Fruit fly (Drosophila melanogaster): Measurements from ENCODE around the gene CG42658.

The CG42658 gene

DNA sequence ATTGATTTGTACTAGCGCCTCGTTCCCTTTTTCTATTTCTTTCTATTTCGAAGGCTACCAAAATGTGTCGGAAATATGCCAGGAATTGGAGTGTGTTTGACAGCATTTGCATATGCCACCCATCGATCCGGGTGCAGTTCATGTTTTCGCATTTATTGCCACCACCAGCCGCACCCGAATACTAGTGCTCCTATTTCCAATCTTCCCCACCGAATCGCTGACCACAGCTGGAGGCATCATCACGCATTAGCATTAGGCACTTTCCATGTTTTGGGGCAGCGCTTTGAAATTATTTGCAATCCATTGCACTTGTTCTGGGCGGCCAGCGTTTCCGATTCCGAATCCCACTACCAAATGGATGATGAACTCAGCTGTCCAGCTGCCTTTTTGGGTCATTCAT is at the start of gene CG42658:
Gene CG42658 (minus strand): TSS at position 101 of the 400 bp plus-strand sequence.
- TF ChIP-seq EcR (GFP tag; optimal IDR thresholded peaks at IDR 0.05): no peak
- no peak for TF ChIP-seq Dll (optimal IDR thresholded peaks at IDR 0.05)
- no peak for TF ChIP-seq usp (GFP tag; optimal IDR thresholded peaks at IDR 0.05)

DNA sequence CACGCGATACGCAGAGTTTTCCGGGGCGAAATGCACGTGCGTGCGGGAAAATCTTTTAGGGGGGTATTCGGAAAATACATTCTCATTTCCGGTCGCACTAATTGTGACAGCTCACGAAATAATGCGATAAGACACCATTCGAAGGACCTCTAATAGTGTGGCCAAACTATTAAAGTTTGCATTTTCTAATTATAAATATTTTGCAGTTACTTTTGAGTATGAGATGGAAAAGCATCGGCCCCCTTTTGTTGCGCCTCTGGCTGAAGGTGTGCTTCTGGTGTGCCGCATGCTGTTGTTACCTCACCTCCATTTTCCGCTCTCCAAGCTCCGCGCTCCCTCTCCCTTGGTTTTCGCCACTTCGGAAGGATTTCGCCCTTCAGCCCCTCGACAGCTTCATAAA is 26.5 kb upstream of the CG42658 start:
- TF ChIP-seq psq (optimal IDR thresholded peaks at IDR 0.05) (no peak), EcR (GFP tag; optimal IDR thresholded peaks at IDR 0.05) (no peak), CG8478 (optimal IDR thresholded peaks at IDR 0.05) (no peak)

DNA sequence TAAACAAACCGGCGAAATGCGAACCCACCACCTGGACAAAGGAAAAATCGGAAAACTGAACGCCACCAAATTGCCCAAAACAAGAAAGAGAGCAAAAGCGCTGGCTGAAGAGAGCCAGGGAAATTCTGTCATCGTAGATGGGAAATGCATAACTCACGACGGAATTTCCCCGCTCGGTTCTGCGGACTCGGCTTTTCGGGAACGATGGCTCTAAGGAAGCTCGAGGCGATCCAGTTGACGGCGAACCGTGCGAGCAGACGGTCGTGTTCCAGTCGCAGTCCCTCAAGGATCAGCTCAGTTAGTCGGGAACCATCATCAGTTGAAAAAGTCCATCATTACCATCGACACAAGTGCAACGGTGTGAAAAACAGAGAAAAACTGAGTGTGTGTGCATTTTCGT is 23.7 kb upstream of the CG42658 start, which contains the start of gene eys:
Gene eys (plus strand): TSS at position 232 of the 400 bp plus-strand sequence.
- no peak for TF ChIP-seq usp (GFP tag; optimal IDR thresholded peaks at IDR 0.05)
- TF ChIP-seq Dll (optimal IDR thresholded peaks at IDR 0.05): no peak
- no peak for TF ChIP-seq EcR (GFP tag; optimal IDR thresholded peaks at IDR 0.05)
- no peak for TF ChIP-seq pan (optimal IDR thresholded peaks at IDR 0.05)
- TF ChIP-seq psq (optimal IDR thresholded peaks at IDR 0.05): no peak
- no peak for TF ChIP-seq CG8478 (optimal IDR thresholded peaks at IDR 0.05)

DNA sequence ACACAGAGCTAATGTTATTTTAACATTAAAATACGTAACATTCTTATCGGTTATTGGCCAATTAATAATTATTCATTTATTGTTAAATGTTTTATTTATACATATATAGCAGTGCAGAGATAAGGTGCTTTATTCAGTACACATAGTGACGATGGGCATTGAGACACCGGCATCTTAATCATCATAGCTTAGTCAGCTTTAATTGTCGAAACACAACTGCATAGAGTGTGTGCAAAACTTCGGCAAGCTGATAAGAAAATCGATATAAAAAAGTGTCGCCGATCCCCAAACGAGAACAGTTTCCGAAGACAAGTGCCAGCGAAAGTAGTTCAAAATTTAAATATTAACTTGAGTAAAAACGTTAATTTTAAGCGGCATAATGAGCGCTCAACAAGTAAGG is 19.9 kb upstream of the CG42658 start, which contains the start of gene CG16995:
Gene CG16995 (plus strand): TSS at position 301 of the 400 bp plus-strand sequence.
- no peak for TF ChIP-seq Dll (optimal IDR thresholded peaks at IDR 0.05)
- no peak for TF ChIP-seq CG8478 (optimal IDR thresholded peaks at IDR 0.05)
- no peak for TF ChIP-seq pan (optimal IDR thresholded peaks at IDR 0.05)
- TF ChIP-seq EcR (GFP tag; optimal IDR thresholded peaks at IDR 0.05): no peak
- no peak for TF ChIP-seq psq (optimal IDR thresholded peaks at IDR 0.05)
- TF ChIP-seq usp (GFP tag; optimal IDR thresholded peaks at IDR 0.05): no peak

DNA sequence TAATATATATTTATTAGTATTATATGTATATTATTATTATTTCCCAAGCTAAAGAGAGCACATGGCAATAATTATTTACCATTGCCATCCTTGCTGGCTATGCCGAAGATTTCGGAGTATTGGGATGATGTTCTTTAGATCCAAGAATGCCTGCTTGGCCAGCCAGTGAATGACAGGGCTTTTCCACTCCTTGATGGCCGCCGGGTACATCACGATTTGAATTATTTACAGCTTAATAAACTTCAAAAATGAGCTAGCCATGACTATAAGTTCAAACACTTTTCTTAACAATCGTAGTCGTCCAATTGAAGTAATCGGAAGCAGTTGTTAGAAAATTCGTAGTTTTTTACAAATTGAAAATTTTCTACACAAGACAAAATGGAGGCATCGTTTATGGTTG is 12.1 kb upstream of the CG42658 start, which contains the start of gene CG31949:
Gene CG31949 (plus strand): TSS at position 301 of the 400 bp plus-strand sequence.
- TF ChIP-seq pan (optimal IDR thresholded peaks at IDR 0.05): no peak
- no peak for TF ChIP-seq usp (GFP tag; optimal IDR thresholded peaks at IDR 0.05)
- no peak for TF ChIP-seq CG8478 (optimal IDR thresholded peaks at IDR 0.05)
- TF ChIP-seq psq (optimal IDR thresholded peaks at IDR 0.05): no peak
- no peak for TF ChIP-seq Dll (optimal IDR thresholded peaks at IDR 0.05)
- TF ChIP-seq EcR (GFP tag; optimal IDR thresholded peaks at IDR 0.05): no peak

DNA sequence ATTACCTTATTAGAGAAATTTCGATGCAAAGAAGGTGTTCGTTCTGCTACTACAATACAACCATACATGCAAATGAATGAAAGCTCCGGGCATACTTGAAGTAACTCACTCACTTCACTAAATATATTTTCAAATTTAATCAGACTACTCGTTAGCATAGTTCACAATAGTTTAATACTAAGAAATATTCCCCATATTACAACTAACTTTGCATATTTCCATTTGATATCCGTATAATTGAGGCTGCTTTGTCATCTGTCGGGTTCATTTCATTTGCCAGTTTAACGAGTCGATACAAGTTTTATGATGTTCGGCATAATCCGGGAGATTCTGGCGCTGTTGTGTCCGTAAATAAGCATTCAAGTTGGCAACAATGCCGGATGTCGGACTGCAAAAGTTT is 2.9 kb upstream of the CG42658 start, which contains the start of gene robl22E:
Gene robl22E (minus strand): TSS at position 101 of the 400 bp plus-strand sequence.
- TF ChIP-seq pan (optimal IDR thresholded peaks at IDR 0.05): no peak

DNA sequence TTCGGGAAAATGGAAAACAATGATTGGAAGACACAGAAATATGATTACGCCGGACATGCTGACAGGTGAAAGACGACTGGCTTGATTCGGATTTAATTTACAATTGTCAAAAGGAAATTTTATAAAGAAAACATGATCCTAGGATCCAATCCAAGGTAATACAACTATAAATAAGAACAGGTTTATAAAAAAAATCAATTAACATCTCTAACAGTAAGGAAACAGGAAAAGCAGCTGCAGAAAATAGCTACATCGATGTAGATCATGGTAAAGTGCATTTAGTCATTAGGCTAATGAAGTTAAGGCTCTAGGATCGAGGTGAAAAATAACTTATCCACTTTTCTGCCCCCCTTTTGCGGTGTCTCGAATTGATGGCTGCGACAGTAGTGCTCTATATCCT is 1.6 kb upstream of the CG42658 start, which contains the start of gene CG17237:
Gene CG17237 (minus strand): TSS at position 101 of the 400 bp plus-strand sequence.
- TF ChIP-seq psq (optimal IDR thresholded peaks at IDR 0.05) (no peak), EcR (GFP tag; optimal IDR thresholded peaks at IDR 0.05) (no peak), Dll (optimal IDR thresholded peaks at IDR 0.05) (no peak), pan (optimal IDR thresholded peaks at IDR 0.05) (no peak), usp (GFP tag; optimal IDR thresholded peaks at IDR 0.05) (no peak), CG8478 (optimal IDR thresholded peaks at IDR 0.05) (no peak)

DNA sequence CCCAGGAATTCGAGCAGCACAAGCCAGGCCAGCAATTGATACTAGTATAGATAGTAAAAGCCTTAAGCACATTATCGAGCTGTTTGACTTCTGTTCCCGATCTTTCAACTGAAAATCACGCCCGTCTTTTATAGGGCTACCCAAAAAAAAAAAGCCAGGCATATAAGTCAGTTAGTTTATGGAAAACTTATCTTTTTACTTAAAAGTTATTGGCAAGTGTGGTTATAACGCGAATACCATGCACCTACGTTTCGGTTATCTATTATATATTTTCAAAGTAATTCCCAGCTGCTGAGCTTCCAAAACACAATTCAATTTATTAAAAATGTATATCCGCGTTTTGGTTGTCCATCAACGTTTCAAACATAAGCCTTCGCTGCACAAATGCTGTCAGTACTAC is 934 bp downstream of the CG42658 start, which contains the start of gene CG31681:
Gene CG31681 (minus strand): TSS at position 101 of the 400 bp plus-strand sequence.
- TF ChIP-seq EcR (GFP tag; optimal IDR thresholded peaks at IDR 0.05) (no peak), CG8478 (optimal IDR thresholded peaks at IDR 0.05) (no peak), Dll (optimal IDR thresholded peaks at IDR 0.05) (no peak), pan (optimal IDR thresholded peaks at IDR 0.05) (no peak)

DNA sequence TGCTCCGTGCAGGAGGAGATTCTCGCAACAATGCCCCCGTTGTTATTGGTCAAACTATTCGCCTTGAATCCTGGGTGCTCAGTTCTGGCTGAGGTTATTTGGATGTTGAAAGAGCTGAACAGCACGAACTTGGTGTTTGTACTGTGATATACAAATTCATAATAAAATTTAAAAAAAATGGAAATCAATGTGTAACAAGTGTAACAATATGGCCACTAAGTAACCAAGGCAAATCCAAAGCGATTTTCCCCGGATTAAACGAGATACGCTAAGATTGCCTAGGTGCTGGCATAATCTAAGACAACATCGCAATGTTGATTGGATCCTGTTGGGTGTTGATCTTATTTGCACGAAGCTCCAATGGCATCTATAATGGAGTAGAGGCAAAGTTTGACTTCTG is 2.8 kb downstream of the CG42658 start, which contains the start of gene CG4271:
Gene CG4271 (plus strand): TSS at position 301 of the 400 bp plus-strand sequence.
- TF ChIP-seq pan (optimal IDR thresholded peaks at IDR 0.05) (no peak), Dll (optimal IDR thresholded peaks at IDR 0.05) (no peak), usp (GFP tag; optimal IDR thresholded peaks at IDR 0.05) (no peak), CG8478 (optimal IDR thresholded peaks at IDR 0.05) (no peak), EcR (GFP tag; optimal IDR thresholded peaks at IDR 0.05) (no peak), psq (optimal IDR thresholded peaks at IDR 0.05) (no peak)

DNA sequence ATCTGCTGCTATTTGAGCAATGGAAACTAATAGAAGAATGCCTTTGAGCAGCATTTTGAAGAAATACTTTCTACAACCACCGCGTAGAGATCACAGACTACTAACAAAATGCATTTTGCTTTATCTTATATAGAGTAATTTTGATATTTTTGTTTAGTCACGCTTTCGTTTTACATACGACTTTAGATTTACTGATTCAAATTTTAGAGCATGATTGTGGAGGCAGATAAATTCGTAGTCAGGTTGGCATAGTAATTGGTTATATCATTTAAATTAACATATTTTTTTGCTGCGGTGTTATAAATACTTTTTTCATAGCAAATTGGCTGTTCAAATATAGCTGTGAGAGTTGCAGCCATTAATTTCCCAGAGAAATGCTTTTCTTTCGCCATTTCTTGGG is 18.7 kb downstream of the CG42658 start, which contains the start of gene CG17242:
Gene CG17242 (minus strand): TSS at position 101 of the 400 bp plus-strand sequence.
- TF ChIP-seq pan (optimal IDR thresholded peaks at IDR 0.05): no peak
- TF ChIP-seq CG8478 (optimal IDR thresholded peaks at IDR 0.05): no peak
- no peak for TF ChIP-seq psq (optimal IDR thresholded peaks at IDR 0.05)
- TF ChIP-seq Dll (optimal IDR thresholded peaks at IDR 0.05): no peak
- TF ChIP-seq usp (GFP tag; optimal IDR thresholded peaks at IDR 0.05): no peak
- TF ChIP-seq EcR (GFP tag; optimal IDR thresholded peaks at IDR 0.05): no peak

DNA sequence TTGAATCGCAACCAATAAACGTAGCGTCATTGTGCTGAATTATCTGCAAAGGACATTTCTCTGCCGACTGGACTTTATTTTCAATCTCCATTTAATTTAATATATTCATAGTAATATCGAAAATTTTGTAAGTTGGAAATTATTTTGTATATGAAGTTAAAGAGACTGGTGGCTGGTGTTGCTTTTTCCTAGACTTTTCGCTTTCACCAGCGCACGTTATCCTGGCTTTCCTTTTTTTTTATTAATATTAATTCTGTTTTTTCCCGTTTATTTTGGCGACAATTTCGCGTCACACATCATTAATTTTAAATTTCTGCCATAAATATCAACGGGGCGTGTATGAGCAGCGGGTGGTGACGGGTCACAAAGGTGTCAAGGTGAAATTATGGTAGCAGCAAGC is 22.5 kb downstream of the CG42658 start, which contains the start of gene CG34049:
Gene CG34049 (minus strand): TSS at position 101 of the 400 bp plus-strand sequence.
- no peak for TF ChIP-seq psq (optimal IDR thresholded peaks at IDR 0.05)
- no peak for TF ChIP-seq Dll (optimal IDR thresholded peaks at IDR 0.05)
- no peak for TF ChIP-seq pan (optimal IDR thresholded peaks at IDR 0.05)
- TF ChIP-seq CG8478 (optimal IDR thresholded peaks at IDR 0.05): no peak
- no peak for TF ChIP-seq EcR (GFP tag; optimal IDR thresholded peaks at IDR 0.05)

DNA sequence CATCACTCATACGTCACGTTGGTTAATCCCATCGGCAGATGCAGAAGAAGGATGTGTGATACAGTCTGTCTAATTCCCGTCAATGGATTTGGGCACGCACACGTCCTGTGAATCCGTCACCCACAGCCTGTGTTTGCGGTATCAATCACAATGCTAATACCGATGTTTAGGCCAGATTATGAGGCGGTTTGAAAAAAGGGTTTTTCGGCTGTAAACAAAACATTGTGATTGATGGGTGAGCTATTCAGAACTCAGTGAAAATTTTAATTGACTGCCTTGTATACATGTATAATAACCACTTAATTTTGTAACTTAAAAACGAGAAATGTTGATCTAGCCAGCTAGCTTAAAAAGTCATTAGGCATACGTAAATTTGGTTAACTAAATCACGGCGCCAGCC is 24.6 kb downstream of the CG42658 start, which contains the start of gene CG4270:
Gene CG4270 (plus strand): TSS at position 301 of the 400 bp plus-strand sequence.
- TF ChIP-seq Dll (optimal IDR thresholded peaks at IDR 0.05): no peak
- no peak for TF ChIP-seq usp (GFP tag; optimal IDR thresholded peaks at IDR 0.05)
- no peak for TF ChIP-seq EcR (GFP tag; optimal IDR thresholded peaks at IDR 0.05)
- no peak for TF ChIP-seq psq (optimal IDR thresholded peaks at IDR 0.05)

DNA sequence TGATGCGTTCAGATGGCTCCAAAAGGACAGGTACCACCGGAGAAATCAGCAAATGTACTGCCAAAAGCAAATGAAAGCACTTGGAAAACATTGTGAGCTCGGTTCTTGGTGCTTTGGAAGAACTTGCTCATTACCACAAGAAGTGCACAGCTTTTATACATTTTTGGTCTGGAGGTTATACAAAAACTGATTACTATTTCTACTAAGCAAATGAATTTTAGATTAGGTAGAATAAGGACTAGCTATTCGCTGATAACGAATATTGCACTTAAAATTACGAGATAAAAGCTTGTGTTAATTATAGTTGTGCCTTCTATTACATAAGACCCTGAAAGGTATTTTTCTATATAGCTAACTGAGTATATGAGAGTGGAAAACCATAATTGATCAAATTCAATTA is 32.8 kb downstream of the CG42658 start, which contains the start of gene Send1:
Gene Send1 (minus strand): TSS at position 101 of the 400 bp plus-strand sequence.
- TF ChIP-seq EcR (GFP tag; optimal IDR thresholded peaks at IDR 0.05) (no peak), Dll (optimal IDR thresholded peaks at IDR 0.05) (no peak), usp (GFP tag; optimal IDR thresholded peaks at IDR 0.05) (no peak), psq (optimal IDR thresholded peaks at IDR 0.05) (no peak), pan (optimal IDR thresholded peaks at IDR 0.05) (no peak)

All from whole organism.